Worm (Caenorhabditis elegans): ENCODE measurements around the gene bigr-1.

DNA sequence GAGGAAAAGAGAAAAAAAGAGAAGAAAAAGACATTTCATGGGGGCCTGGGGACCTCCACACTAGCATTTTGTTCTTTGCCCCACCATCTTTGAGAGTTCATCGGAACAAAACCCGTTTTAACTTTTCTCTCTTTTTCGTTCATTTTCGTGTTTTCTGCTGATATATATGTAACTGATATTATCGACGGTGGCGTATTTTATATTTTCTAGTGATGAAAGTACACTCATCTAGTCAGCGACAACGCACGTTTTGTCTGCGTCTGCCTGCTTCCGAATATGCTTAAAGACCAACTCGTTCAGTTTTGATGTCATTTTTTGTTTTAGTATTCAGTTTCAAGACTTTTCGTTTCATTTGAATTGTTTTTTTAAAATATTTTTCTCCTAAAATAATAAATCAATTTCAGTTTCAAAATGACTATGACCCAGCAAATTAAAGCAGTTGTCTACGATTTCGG lies at the start of gene bigr-1:
- no peak for TF ChIP-seq blmp-1 (tag; optimal IDR thresholded peaks at IDR 0.05)
- TF ChIP-seq unc-39 (tag; optimal IDR thresholded peaks at IDR 0.05), result no peak
- TF ChIP-seq pha-4 (tag; optimal IDR thresholded peaks at IDR 0.05), result no peak
- no peak for TF ChIP-seq nhr-237 (tag; optimal IDR thresholded peaks at IDR 0.05)
- TF ChIP-seq M03D4.4 (tag; optimal IDR thresholded peaks at IDR 0.05), result no peak
- TF ChIP-seq unc-62 (GFP tag; optimal IDR thresholded peaks at IDR 0.05), result no peak
- no peak for TF ChIP-seq nhr-12 (tag; optimal IDR thresholded peaks at IDR 0.05)
